Worm (Caenorhabditis elegans) whole organism, L1 larva: Measurements from ENCODE around the gene clp-2.

ENCODE experiments used
- C16A3.4 ChIP-seq: fragments of 150-350 bp; optimal IDR thresholded peaks from 2 replicates; lab custom pipeline; 2014; ENCODE audit warnings: missing biosample characterization, missing genetic modification characterization
- C34B4.2 ChIP-seq: sonication (generic microtip); optimal IDR thresholded peaks from 2 replicates; lab custom pipeline; 2017; ENCODE audit warnings: mild to moderate bottlenecking, missing genetic modification characterization, missing compliant biosample characterization
- F16B12.6 ChIP-seq: fragments of 150-350 bp; optimal IDR thresholded peaks from 2 replicates; lab custom pipeline; 2014; ENCODE audit warnings: missing biosample characterization, missing genetic modification characterization
- alr-1 ChIP-seq: fragments of 200-800 bp; sonication (Bioruptor generic); optimal IDR thresholded peaks from 2 replicates; lab custom pipeline; 2018; ENCODE audit warnings: borderline replicate concordance, mild to moderate bottlenecking, missing genetic modification characterization, missing compliant biosample characterization
- aly-2 ChIP-seq: fragments of 150-350 bp; optimal IDR thresholded peaks from 2 replicates; lab custom pipeline; 2014; ENCODE audit warnings: missing biosample characterization, missing genetic modification characterization
- ama-1 ChIP-seq: fragments of 150-350 bp; optimal IDR thresholded peaks from 2 replicates; lab custom pipeline; 2014
- blmp-1 ChIP-seq: fragments of 150-350 bp; optimal IDR thresholded peaks from 2 replicates; lab custom pipeline; 2014; ENCODE audit warnings: missing biosample characterization, missing genetic modification characterization
- ceh-63 ChIP-seq: fragments of 200-800 bp; sonication (Bioruptor generic); optimal IDR thresholded peaks from 2 replicates; lab custom pipeline; 2018; ENCODE audit warnings: mild to moderate bottlenecking, missing genetic modification characterization, missing compliant biosample characterization
- ceh-8 ChIP-seq: fragments of 200-800 bp; sonication (Bioruptor generic); optimal IDR thresholded peaks from 2 replicates; lab custom pipeline; 2018; ENCODE audit warnings: mild to moderate bottlenecking, missing genetic modification characterization, moderate library complexity, missing compliant biosample characterization
- ceh-90 ChIP-seq: sonication (generic microtip); optimal IDR thresholded peaks from 2 replicates; lab custom pipeline; 2016; ENCODE audit warnings: missing genetic modification characterization, missing compliant biosample characterization
- ces-1 ChIP-seq: fragments of 150-350 bp; optimal IDR thresholded peaks from 2 replicates; lab custom pipeline; 2014; ENCODE audit warnings: missing biosample characterization, missing genetic modification reagents, missing genetic modification characterization
- dpl-1 ChIP-seq, 3 experiments: fragments of 150-350 bp in 2 of 3; sonication (generic microtip) in 1 of 3; optimal IDR thresholded peaks; 2 replicates each; lab custom pipeline; 2014 to 2017; ENCODE audit warnings: missing biosample characterization in 3 of 3, missing genetic modification characterization in 3 of 3, missing genetic modification reagents in 3 of 3
- efl-1 ChIP-seq, 4 experiments: fragments of 150-350 bp; optimal IDR thresholded peaks in 3 of 4; peaks in 1 of 4; 1 replicate in 1 of 4; 2 replicates in 3 of 4; lab custom pipeline; 2014; ENCODE audit warnings: missing biosample characterization in 2 of 4, missing genetic modification characterization in 2 of 4, missing genetic modification reagents in 2 of 4
- efl-3 ChIP-seq: fragments of 200-800 bp; sonication (Bioruptor generic); optimal IDR thresholded peaks from 2 replicates; lab custom pipeline; 2018; ENCODE audit warnings: mild to moderate bottlenecking, missing genetic modification characterization, missing compliant biosample characterization
- egl-27 ChIP-seq, 2 experiments: fragments of 150-350 bp in 1 of 2; sonication (generic microtip); optimal IDR thresholded peaks; 3 replicates each; lab custom pipeline; 2017 to 2018; ENCODE audit warnings: missing biosample characterization in 2 of 2, missing genetic modification characterization in 2 of 2, missing genetic modification reagents in 2 of 2
- elt-3 ChIP-seq, 6 experiments: fragments of 150-350 bp in 1 of 6; sonication (generic microtip); optimal IDR thresholded peaks; 2 replicates each; lab custom pipeline; 2017 to 2018; ENCODE audit warnings: missing biosample characterization in 6 of 6, missing genetic modification characterization in 6 of 6, inconsistent platforms in 1 of 6
- fkh-10 ChIP-seq: sonication (generic microtip); optimal IDR thresholded peaks from 2 replicates; lab custom pipeline; 2017; ENCODE audit warnings: missing biosample characterization, missing genetic modification reagents, missing genetic modification characterization
- fkh-4 ChIP-seq: sonication (generic microtip); optimal IDR thresholded peaks from 2 replicates; lab custom pipeline; 2016; ENCODE audit warnings: missing compliant biosample characterization, missing genetic modification characterization, borderline replicate concordance
- grh-1 ChIP-seq: fragments of 200-800 bp; sonication (Bioruptor generic); IDR thresholded peaks from 2 replicates; pipeline ENCODE4 v1.3.6; 2022; ENCODE audit warnings: missing genetic modification reagents, missing genetic modification characterization, missing compliant biosample characterization
- hlh-17 ChIP-seq: fragments of 200-800 bp; sonication (Bioruptor generic); optimal IDR thresholded peaks from 2 replicates; lab custom pipeline; 2018; ENCODE audit warnings: missing genetic modification characterization, mild to moderate bottlenecking, missing compliant biosample characterization, moderate library complexity, borderline replicate concordance
- isw-1 ChIP-seq: fragments of 200-800 bp; sonication (Bioruptor generic); IDR thresholded peaks from 2 replicates; pipeline ENCODE4 v1.3.6; 2022; ENCODE audit warnings: missing genetic modification characterization, missing compliant biosample characterization
- jun-1 ChIP-seq: fragments of 150-350 bp; optimal IDR thresholded peaks from 2 replicates; lab custom pipeline; 2014; ENCODE audit warnings: missing biosample characterization, missing genetic modification reagents, missing genetic modification characterization
- lin-15B ChIP-seq: fragments of 150-350 bp; sonication (generic microtip); optimal IDR thresholded peaks from 3 replicates; lab custom pipeline; 2014; ENCODE audit warnings: missing biosample characterization, missing genetic modification characterization
- lin-35 ChIP-seq, 2 experiments: fragments of 150-350 bp; optimal IDR thresholded peaks; 2 replicates each; lab custom pipeline; 2014; ENCODE audit warnings: missing biosample characterization in 2 of 2, missing genetic modification characterization in 2 of 2, missing genetic modification reagents in 2 of 2
- lir-3 ChIP-seq: sonication (generic microtip); optimal IDR thresholded peaks from 2 replicates; lab custom pipeline; 2016; ENCODE audit warnings: mild to moderate bottlenecking, missing genetic modification characterization, moderate library complexity, missing compliant biosample characterization; ENCODE audit not compliant: poor library complexity
- lsy-2 ChIP-seq, 2 experiments: fragments of 150-350 bp; optimal IDR thresholded peaks; 2 replicates each; lab custom pipeline; 2014; ENCODE audit warnings: missing biosample characterization in 2 of 2, missing genetic modification characterization in 2 of 2
- mep-1 ChIP-seq: fragments of 150-350 bp; optimal IDR thresholded peaks from 2 replicates; lab custom pipeline; 2014; ENCODE audit warnings: missing biosample characterization, missing genetic modification characterization
- nhr-19 ChIP-seq: fragments of 200-800 bp; sonication (Bioruptor generic); conservative IDR thresholded peaks from 2 replicates; pipeline ENCODE4 v1.3.6; 2022; ENCODE audit warnings: missing genetic modification characterization, missing compliant biosample characterization
- nhr-47 ChIP-seq: sonication (generic microtip); optimal IDR thresholded peaks from 2 replicates; lab custom pipeline; 2016; ENCODE audit warnings: mild to moderate bottlenecking, missing genetic modification characterization, moderate library complexity, missing compliant biosample characterization
- nhr-71 ChIP-seq: sonication (generic microtip); optimal IDR thresholded peaks from 2 replicates; lab custom pipeline; 2016; ENCODE audit warnings: mild to moderate bottlenecking, missing genetic modification characterization, moderate library complexity, missing compliant biosample characterization
- nhr-77 ChIP-seq: fragments of 150-350 bp; optimal IDR thresholded peaks from 2 replicates; lab custom pipeline; 2014; ENCODE audit warnings: missing biosample characterization, missing genetic modification characterization
- nhr-84 ChIP-seq: sonication (generic microtip); optimal IDR thresholded peaks from 2 replicates; lab custom pipeline; 2017; ENCODE audit warnings: missing biosample characterization, missing genetic modification characterization
- nhr-85 ChIP-seq: sonication (generic microtip); peaks from one replicate; lab custom pipeline; 2016; ENCODE audit warnings: missing genetic modification characterization, inconsistent platforms, missing compliant biosample characterization
- nhr-90 ChIP-seq: sonication (generic microtip); optimal IDR thresholded peaks from 2 replicates; lab custom pipeline; 2016; ENCODE audit warnings: mild to moderate bottlenecking, missing genetic modification characterization, missing compliant biosample characterization; ENCODE audit not compliant: poor library complexity
- pax-3 ChIP-seq: fragments of 200-800 bp; sonication (Bioruptor generic); optimal IDR thresholded peaks from 2 replicates; lab custom pipeline; 2018; ENCODE audit warnings: mild to moderate bottlenecking, missing genetic modification characterization, moderate library complexity, missing compliant biosample characterization
- skn-1 ChIP-seq: fragments of 150-350 bp; optimal IDR thresholded peaks from 2 replicates; lab custom pipeline; 2014; ENCODE audit warnings: missing biosample characterization, missing genetic modification characterization
- snpc-4 ChIP-seq: fragments of 150-350 bp; optimal IDR thresholded peaks from 2 replicates; lab custom pipeline; 2014; ENCODE audit warnings: missing biosample characterization, missing genetic modification characterization
- snu-23 ChIP-seq: sonication (generic microtip); optimal IDR thresholded peaks from 2 replicates; lab custom pipeline; 2016; ENCODE audit warnings: missing genetic modification characterization, missing compliant biosample characterization
- swsn-7 ChIP-seq: sonication (generic microtip); optimal IDR thresholded peaks from 2 replicates; lab custom pipeline; 2016; ENCODE audit warnings: missing genetic modification characterization, missing compliant biosample characterization
- tbx-2 ChIP-seq: sonication (generic microtip); optimal IDR thresholded peaks from 2 replicates; lab custom pipeline; 2016; ENCODE audit warnings: missing genetic modification characterization, missing compliant biosample characterization
- tlp-1 ChIP-seq: fragments of 150-350 bp; optimal IDR thresholded peaks from 2 replicates; lab custom pipeline; 2014; ENCODE audit warnings: missing biosample characterization, missing genetic modification characterization
- unc-130 ChIP-seq: fragments of 150-350 bp; optimal IDR thresholded peaks from 2 replicates; lab custom pipeline; 2017; ENCODE audit warnings: missing biosample characterization, missing genetic modification characterization, inconsistent platforms
- unc-30 ChIP-seq: sonication (generic microtip); optimal IDR thresholded peaks from 2 replicates; lab custom pipeline; 2017; ENCODE audit warnings: missing biosample characterization, missing genetic modification characterization
- xbp-1 ChIP-seq: sonication (generic microtip); optimal IDR thresholded peaks from 2 replicates; lab custom pipeline; 2016; ENCODE audit warnings: missing genetic modification characterization, missing compliant biosample characterization
- zip-4 ChIP-seq: fragments of 200-800 bp; sonication (Bioruptor generic); optimal IDR thresholded peaks from 2 replicates; lab custom pipeline; 2018; ENCODE audit warnings: mild to moderate bottlenecking, missing genetic modification characterization, moderate library complexity, missing compliant biosample characterization

Gene clp-2

DNA sequence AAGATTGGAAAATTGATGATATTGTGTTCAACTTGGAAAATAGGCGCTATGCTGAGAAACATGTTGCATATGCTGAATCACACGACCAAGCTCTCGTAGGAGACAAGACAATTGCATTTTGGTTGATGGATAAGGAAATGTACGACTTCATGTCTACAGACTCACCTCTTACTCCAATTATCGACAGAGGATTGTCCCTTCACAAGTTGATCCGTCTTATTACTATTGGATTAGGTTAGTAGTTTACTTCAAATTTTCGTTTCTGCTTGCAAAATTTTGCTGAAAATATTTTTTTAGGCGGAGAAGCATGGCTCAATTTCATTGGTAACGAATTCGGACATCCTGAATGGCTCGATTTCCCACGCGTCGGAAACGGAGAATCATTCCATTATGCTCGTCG is 6.9 kb downstream of the clp-2 start:
- TF ChIP-seq efl-1 (optimal IDR thresholded peaks at IDR 0.05; lab: Kevin White, UChicago): no peak
- TF ChIP-seq efl-1 (GFP tag; optimal IDR thresholded peaks at IDR 0.05 in 1 of 2; lab: Kevin White, UChicago): peak in 1 of 2 experiments; percentile 34
- no peak for TF ChIP-seq fkh-10 (GFP tag; lab: Kevin White, UChicago)

ce11 chrIII:4695057-4695456 is 8.8 kb downstream of the clp-2 start, which contains the start of gene T04A8.7:
TSS of gene T04A8.7 (plus strand) at chrIII:4695357.
- TF ChIP-seq unc-30: no peak
- no peak for TF ChIP-seq isw-1
- no peak for TF ChIP-seq skn-1 (tag; lab: Kevin White, UChicago)
- no peak for TF ChIP-seq nhr-19 (GFP tag; lab: Robert Waterston, UW)
- no peak for TF ChIP-seq dpl-1 (GFP tag; optimal IDR thresholded peaks at IDR 0.05; lab: Kevin White, UChicago)
- no peak for TF ChIP-seq nhr-90 (tag; lab: Kevin White, UChicago)
- TF ChIP-seq egl-27 (tag; optimal IDR thresholded peaks at IDR 0.05; lab: Kevin White, UChicago): no peak
- TF ChIP-seq ceh-63: no peak
- TF ChIP-seq fkh-10 (GFP tag; lab: Kevin White, UChicago): no peak
- no peak for TF ChIP-seq nhr-84 (tag; lab: Kevin White, UChicago)
- no peak for TF ChIP-seq ama-1
- no peak for TF ChIP-seq ces-1
- TF ChIP-seq pax-3 (tag; lab: Kevin White, UChicago): no peak
- no peak for TF ChIP-seq zip-4
- no peak for TF ChIP-seq alr-1 (tag; lab: Kevin White, UChicago)
- TF ChIP-seq F16B12.6: no peak
- TF ChIP-seq fkh-4: no peak

DNA sequence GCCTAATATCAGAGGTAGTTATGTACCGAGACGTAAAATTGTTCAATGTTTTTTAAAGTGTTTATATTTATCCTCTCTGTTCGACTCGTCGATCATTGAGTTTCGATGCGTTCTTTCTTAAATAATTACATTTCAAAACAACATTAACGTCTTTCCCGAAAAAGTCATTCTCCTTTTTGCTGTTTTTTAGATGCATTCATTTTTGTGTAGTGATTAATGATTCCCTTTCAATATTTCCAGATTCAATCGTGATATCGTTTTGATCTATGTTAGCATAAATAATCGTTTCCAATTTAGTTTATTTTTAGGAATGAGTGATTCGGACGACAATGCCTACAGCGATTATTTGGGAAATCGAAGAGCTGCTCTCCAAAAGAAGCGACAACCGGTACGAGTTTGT is 10.1 kb downstream of the clp-2 start, which contains the start of gene T04A8.8:
TSS of gene T04A8.8 (plus strand) at position 301 of the 400 bp plus-strand sequence.
- no peak for TF ChIP-seq aly-2 (tag; lab: Kevin White, UChicago)

- TF ChIP-seq xbp-1 (tag; lab: Kevin White, UChicago): peak; percentile 48
- TF ChIP-seq lir-3 (tag; lab: Kevin White, UChicago): no peak
- peak; percentile 59 for TF ChIP-seq nhr-19 (GFP tag; lab: Robert Waterston, UW)
- peak; percentile 37 for TF ChIP-seq tbx-2 (tag; lab: Kevin White, UChicago)
- TF ChIP-seq nhr-85 (tag; lab: Kevin White, UChicago): peak; percentile 83
- peak; percentile 61 for TF ChIP-seq nhr-47 (tag; lab: Kevin White, UChicago)
- TF ChIP-seq mep-1 (tag; lab: Kevin White, UChicago): peak; percentile 68
- TF ChIP-seq nhr-90 (tag; lab: Kevin White, UChicago): peak; percentile 51
- TF ChIP-seq ceh-8 (GFP tag; lab: Kevin White, UChicago): no peak
- TF ChIP-seq tlp-1 (tag; lab: Kevin White, UChicago): no peak
- peak; percentile 9 for TF ChIP-seq nhr-77
- peak; percentile 80 for TF ChIP-seq C16A3.4 (tag; lab: Kevin White, UChicago)
- TF ChIP-seq snpc-4 (tag; lab: Kevin White, UChicago): peak; percentile 15
- peak; percentile 21 for TF ChIP-seq jun-1
- peak; percentile 29 for TF ChIP-seq blmp-1
- no peak for TF ChIP-seq C34B4.2 (tag; lab: Kevin White, UChicago)
- TF ChIP-seq snu-23: peak; percentile 61
- peak; percentile 75 to 86 for TF ChIP-seq lin-35 (GFP tag; optimal IDR thresholded peaks at IDR 0.05; lab: Kevin White, UChicago)
- TF ChIP-seq fkh-10 (GFP tag; lab: Kevin White, UChicago): peak; percentile 10
- peak; percentile 49 for TF ChIP-seq unc-130
- peak; percentile 75 to 84 for TF ChIP-seq lsy-2 (tag; optimal IDR thresholded peaks at IDR 0.05; lab: Kevin White, UChicago)
- TF ChIP-seq hlh-17 (GFP tag; lab: Kevin White, UChicago): no peak
- peak; percentile 28 for TF ChIP-seq skn-1 (tag; lab: Kevin White, UChicago)
- peak; percentile 19 for TF ChIP-seq lin-15B (tag; lab: Kevin White, UChicago)
- peak; percentile 37 for TF ChIP-seq swsn-7 (tag; lab: Kevin White, UChicago)
- no peak for TF ChIP-seq ceh-90
- peak in 2 of 6 experiments; percentile 55 to 81 for TF ChIP-seq elt-3 (tag; optimal IDR thresholded peaks at IDR 0.05; lab: Kevin White, UChicago)
- TF ChIP-seq F16B12.6: peak; percentile 46
- TF ChIP-seq nhr-71 (tag; lab: Kevin White, UChicago): peak; percentile 73
- no peak for TF ChIP-seq efl-3 (GFP tag; lab: Kevin White, UChicago)
- TF ChIP-seq zip-4: no peak
- no peak for TF ChIP-seq grh-1 (GFP tag; lab: Robert Waterston, UW)
- peak; percentile 71 to 83 (median 80) for TF ChIP-seq dpl-1 (GFP tag; optimal IDR thresholded peaks at IDR 0.05; lab: Kevin White, UChicago)
- TF ChIP-seq efl-1 (optimal IDR thresholded peaks at IDR 0.05; lab: Kevin White, UChicago): peak; percentile 66 to 78
- peak; percentile 75 to 94 for TF ChIP-seq efl-1 (GFP tag; optimal IDR thresholded peaks at IDR 0.05 in 1 of 2; lab: Kevin White, UChicago)
Observed at ce11 chrIII:4693281-4693680, 10.5 kb downstream of the clp-2 start, which contains the start of gene nifk-1. TSS of gene nifk-1 (minus strand) at chrIII:4693307.
